Fruit fly (Drosophila melanogaster) whole organism, embryonic: ENCODE results near the gene CG7943.

Experiments
- CG4617 ChIP-seq: fragments of 200-800 bp; sonication (Bioruptor generic); optimal IDR thresholded peaks from 3 replicates; lab custom pipeline; 2016; ENCODE audit warnings: missing biosample characterization, missing genetic modification characterization, borderline replicate concordance
- CG9876 ChIP-seq: fragments of 200-800 bp; sonication (Bioruptor generic); optimal IDR thresholded peaks from 2 replicates; lab custom pipeline; 2016; ENCODE audit warnings: missing biosample characterization, missing genetic modification characterization
- Dll ChIP-seq: fragments of 200-800 bp; sonication (Bioruptor generic); IDR thresholded peaks from 4 replicates; pipeline ENCODE4 v1.3.6; 2022; ENCODE audit warnings: missing biosample characterization, missing genetic modification characterization; ENCODE audit not compliant: partially characterized antibody
- abd-A ChIP-seq: fragments of 200-800 bp; sonication (Bioruptor generic); optimal IDR thresholded peaks from 3 replicates; lab custom pipeline; 2019; ENCODE audit warnings: missing biosample characterization, mild to moderate bottlenecking, missing genetic modification characterization, moderate library complexity
- btn ChIP-seq: fragments of 200-800 bp; sonication (Bioruptor generic); optimal IDR thresholded peaks from 2 replicates; lab custom pipeline; 2016; ENCODE audit warnings: missing biosample characterization, missing genetic modification characterization
- run ChIP-seq: fragments of 200-800 bp; sonication (Bioruptor generic); optimal IDR thresholded peaks from 3 replicates; lab custom pipeline; 2018; ENCODE audit warnings: missing biosample characterization, mild to moderate bottlenecking, missing genetic modification characterization

- TF ChIP-seq Dll (GFP tag; lab: Robert Waterston, UW) (no peak), CG9876 (no peak), btn (GFP tag; lab: Kevin White, UChicago) (no peak), CG4617 (GFP tag; lab: Kevin White, UChicago) (no peak), abd-A (tag; lab: Kevin White, UChicago) (no peak), run (tag; lab: Kevin White, UChicago) (no peak)
Measured at dm6 chr3R:30012602-30013489, 33.4 kb upstream of the CG7943 start.
